Fruit fly (Drosophila melanogaster): ENCODE measurements around the gene Mfe2.

DNA sequence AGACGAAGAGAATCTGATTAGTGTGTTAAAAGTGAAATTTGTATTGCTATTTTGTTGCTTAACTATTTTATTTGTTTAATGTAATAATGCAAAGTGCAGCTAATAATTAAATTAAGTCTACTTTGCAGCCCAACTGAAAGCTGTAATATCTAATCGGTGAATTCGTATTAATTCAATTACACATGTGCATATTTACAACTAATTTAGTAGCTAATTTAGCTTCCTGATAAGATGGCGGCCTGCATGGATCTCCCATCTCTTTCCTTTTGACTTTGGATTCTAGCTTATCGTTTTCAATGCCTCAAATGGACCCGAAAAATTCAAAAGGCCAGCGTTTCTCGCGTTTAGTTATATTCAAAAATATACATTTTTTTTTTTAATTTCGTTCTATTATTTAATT, 39.0 kb downstream of the Mfe2 start:
- no peak for TF ChIP-seq Crg-1 (GFP tag; optimal IDR thresholded peaks at IDR 0.05)
- TF ChIP-seq tj (GFP tag; optimal IDR thresholded peaks at IDR 0.05): no peak
- no peak for TF ChIP-seq cnc (optimal IDR thresholded peaks at IDR 0.05)
- no peak for TF ChIP-seq CG1620 (GFP tag; optimal IDR thresholded peaks at IDR 0.05)
- no peak for TF ChIP-seq kay (GFP tag; ENCODE audit: borderline replicate concordance)
- TF ChIP-seq toe (GFP tag; optimal IDR thresholded peaks at IDR 0.05): no peak
- TF ChIP-seq cic (GFP tag; optimal IDR thresholded peaks at IDR 0.05): no peak
- TF ChIP-seq CG7045 (GFP tag; optimal IDR thresholded peaks at IDR 0.05): no peak

All from whole organism, adult.